Fruit fly (Drosophila melanogaster) whole organism, embryonic: Measurements from ENCODE around the gene Tnpo-SR.
A peak's percentile ranks its signal among the peaks of the same experiment; 100 is the strongest.

Experiments used
- CG10209 ChIP-seq: fragments of 200-800 bp; sonication (Bioruptor generic); optimal IDR thresholded peaks from 3 replicates; lab custom pipeline; 2017; ENCODE audit warnings: missing biosample characterization, mild to moderate bottlenecking, missing genetic modification characterization, missing genetic modification reagents
- CG10274 ChIP-seq: fragments of 200-800 bp; sonication (Bioruptor generic); optimal IDR thresholded peaks from 3 replicates; lab custom pipeline; 2017; ENCODE audit warnings: missing biosample characterization, mild to moderate bottlenecking, missing genetic modification characterization
- CG10654 ChIP-seq: fragments of 200-800 bp; sonication (Bioruptor generic); optimal IDR thresholded peaks from 2 replicates; lab custom pipeline; 2016; ENCODE audit warnings: missing biosample characterization, missing genetic modification characterization
- CG11696 ChIP-seq: fragments of 200-800 bp; sonication (Bioruptor generic); IDR thresholded peaks from 2 replicates; pipeline ENCODE4 v1.3.6; 2022; ENCODE audit warnings: missing biosample characterization, missing genetic modification characterization
- CG12219 ChIP-seq: fragments of 200-800 bp; sonication (Bioruptor generic); optimal IDR thresholded peaks from 3 replicates; lab custom pipeline; 2018; ENCODE audit warnings: missing biosample characterization, mild to moderate bottlenecking, missing genetic modification characterization
- CG13123 ChIP-seq: fragments of 200-800 bp; sonication (Bioruptor generic); optimal IDR thresholded peaks from 2 replicates; lab custom pipeline; 2016; ENCODE audit warnings: missing biosample characterization, missing genetic modification characterization
- CG13296 ChIP-seq: fragments of 200-800 bp; sonication (Bioruptor generic); optimal IDR thresholded peaks from 3 replicates; lab custom pipeline; 2018; ENCODE audit warnings: missing biosample characterization, mild to moderate bottlenecking, missing genetic modification characterization
- CG15696 ChIP-seq: fragments of 200-800 bp; sonication (Bioruptor generic); optimal IDR thresholded peaks from 2 replicates; lab custom pipeline; 2019; ENCODE audit warnings: missing biosample characterization, mild to moderate bottlenecking, missing genetic modification characterization, moderate library complexity
- CG1603 ChIP-seq: fragments of 200-800 bp; sonication (Bioruptor generic); optimal IDR thresholded peaks from 2 replicates; lab custom pipeline; 2019; ENCODE audit warnings: missing biosample characterization, mild to moderate bottlenecking, missing genetic modification characterization, moderate library complexity
- CG16813 ChIP-seq: fragments of 200-800 bp; sonication (Bioruptor generic); IDR thresholded peaks from 3 replicates; pipeline ENCODE4 v1.3.6; 2022; ENCODE audit warnings: missing biosample characterization, missing genetic modification characterization; ENCODE audit not compliant: partially characterized antibody
- CG16863 ChIP-seq: fragments of 200-800 bp; sonication (Bioruptor generic); optimal IDR thresholded peaks from 3 replicates; lab custom pipeline; 2016; ENCODE audit warnings: missing biosample characterization, missing genetic modification characterization
- CG17802 ChIP-seq: fragments of 200-800 bp; sonication (Bioruptor generic); optimal IDR thresholded peaks from 2 replicates; lab custom pipeline; 2018; ENCODE audit warnings: missing biosample characterization, mild to moderate bottlenecking, missing genetic modification characterization, moderate library complexity
- CG18262 ChIP-seq: fragments of 200-800 bp; optimal IDR thresholded peaks from 3 replicates; lab custom pipeline; 2019; ENCODE audit warnings: missing biosample characterization, mild to moderate bottlenecking, missing genetic modification characterization, moderate library complexity
- CG18476 ChIP-seq: fragments of 200-800 bp; sonication (Bioruptor generic); optimal IDR thresholded peaks from 2 replicates; lab custom pipeline; 2016; ENCODE audit warnings: missing biosample characterization, mild to moderate bottlenecking, missing genetic modification characterization
- CG34422 ChIP-seq: fragments of 200-800 bp; sonication (Bioruptor generic); IDR thresholded peaks from 3 replicates; pipeline ENCODE4 v1.3.6; 2022; ENCODE audit warnings: missing biosample characterization, missing genetic modification characterization
- CG4707 ChIP-seq: fragments of 200-800 bp; sonication (Bioruptor generic); optimal IDR thresholded peaks from 2 replicates; lab custom pipeline; 2018; ENCODE audit warnings: missing biosample characterization, mild to moderate bottlenecking, missing genetic modification characterization, moderate library complexity
- CG6175 ChIP-seq: fragments of 200-800 bp; sonication (Bioruptor generic); IDR thresholded peaks from 3 replicates; pipeline ENCODE4 v1.3.6; 2022; ENCODE audit warnings: missing biosample characterization, missing genetic modification characterization
- CG7987 ChIP-seq: fragments of 200-800 bp; sonication (Bioruptor generic); optimal IDR thresholded peaks from 2 replicates; lab custom pipeline; 2018; ENCODE audit warnings: missing biosample characterization, mild to moderate bottlenecking, missing genetic modification characterization, moderate library complexity
- CG8089 ChIP-seq: fragments of 200-800 bp; sonication (Bioruptor generic); optimal IDR thresholded peaks from 3 replicates; lab custom pipeline; 2016; ENCODE audit warnings: missing biosample characterization, missing genetic modification characterization
- CG8290 ChIP-seq, 3 experiments: fragments of 200-800 bp; sonication (Bioruptor generic); optimal IDR thresholded peaks; 2 replicates each; lab custom pipeline; 2016 to 2019; ENCODE audit warnings: missing biosample characterization in 3 of 3, missing genetic modification characterization in 3 of 3, mild to moderate bottlenecking in 2 of 3, moderate library complexity in 1 of 3
- CG8388 ChIP-seq: fragments of 200-800 bp; sonication (Bioruptor generic); optimal IDR thresholded peaks from 2 replicates; lab custom pipeline; 2019; ENCODE audit warnings: missing biosample characterization, mild to moderate bottlenecking, missing genetic modification characterization, moderate library complexity
- CrebB ChIP-seq: fragments of 200-800 bp; sonication (Bioruptor generic); optimal IDR thresholded peaks from 3 replicates; lab custom pipeline; 2018; ENCODE audit warnings: missing biosample characterization, mild to moderate bottlenecking, missing genetic modification characterization
- Dad ChIP-seq: fragments of 200-800 bp; sonication (Bioruptor generic); optimal IDR thresholded peaks from 3 replicates; lab custom pipeline; 2016; ENCODE audit warnings: missing biosample characterization, missing genetic modification characterization
- ERR ChIP-seq: fragments of 200-800 bp; sonication (Bioruptor generic); optimal IDR thresholded peaks from 2 replicates; lab custom pipeline; 2016; ENCODE audit warnings: missing biosample characterization, missing genetic modification characterization
- Lhr ChIP-seq: fragments of 200-800 bp; sonication (Bioruptor generic); optimal IDR thresholded peaks from 3 replicates; lab custom pipeline; 2017; ENCODE audit warnings: mild to moderate bottlenecking, missing biosample characterization, missing genetic modification reagents, missing genetic modification characterization
- Opbp ChIP-seq: fragments of 200-800 bp; sonication (Bioruptor generic); IDR thresholded peaks from 3 replicates; pipeline ENCODE4 v1.3.6; 2022; ENCODE audit warnings: missing biosample characterization, missing genetic modification characterization; ENCODE audit not compliant: partially characterized antibody
- Scr ChIP-seq: fragments of 200-800 bp; sonication (Bioruptor generic); IDR thresholded peaks from 2 replicates; pipeline ENCODE4 v1.3.6; 2022; ENCODE audit warnings: missing biosample characterization, missing genetic modification characterization; ENCODE audit not compliant: partially characterized antibody
- Usf ChIP-seq: fragments of 200-800 bp; sonication (Bioruptor generic); optimal IDR thresholded peaks from 2 replicates; lab custom pipeline; 2017; ENCODE audit warnings: missing genotype, missing biosample characterization, missing genetic modification characterization
- Xbp1 ChIP-seq: fragments of 200-800 bp; sonication (Bioruptor generic); optimal IDR thresholded peaks from 3 replicates; lab custom pipeline; 2016; ENCODE audit warnings: missing biosample characterization, mild to moderate bottlenecking, missing genetic modification characterization
- ac ChIP-seq: fragments of 200-800 bp; sonication (Bioruptor generic); optimal IDR thresholded peaks from 3 replicates; lab custom pipeline; 2017; ENCODE audit warnings: missing biosample characterization, mild to moderate bottlenecking, missing genetic modification characterization
- ato ChIP-seq: fragments of 200-800 bp; sonication (Bioruptor generic); IDR thresholded peaks from 2 replicates; pipeline ENCODE4 v1.3.6; 2022; ENCODE audit warnings: missing biosample characterization, missing genetic modification characterization; ENCODE audit not compliant: partially characterized antibody
- bigmax ChIP-seq: fragments of 200-800 bp; sonication (Bioruptor generic); optimal IDR thresholded peaks from 2 replicates; lab custom pipeline; 2018; ENCODE audit warnings: missing biosample characterization, mild to moderate bottlenecking, missing genetic modification characterization
- bowl ChIP-seq: fragments of 200-800 bp; sonication (Bioruptor generic); IDR thresholded peaks from 2 replicates; pipeline ENCODE4 v1.3.6; 2022; ENCODE audit warnings: missing biosample characterization, missing genetic modification characterization
- caup ChIP-seq: fragments of 200-800 bp; sonication (Bioruptor generic); optimal IDR thresholded peaks from 3 replicates; lab custom pipeline; 2017; ENCODE audit warnings: missing biosample characterization, mild to moderate bottlenecking, missing genetic modification characterization, moderate library complexity; ENCODE audit not compliant: severe bottlenecking
- dan ChIP-seq: fragments of 200-800 bp; sonication (Bioruptor generic); IDR thresholded peaks from 2 replicates; pipeline ENCODE4 v1.3.6; 2022; ENCODE audit warnings: missing biosample characterization, missing genetic modification characterization
- dimm ChIP-seq: fragments of 200-800 bp; sonication (Bioruptor generic); IDR thresholded peaks from 2 replicates; pipeline ENCODE4 v1.3.6; 2022; ENCODE audit warnings: missing biosample characterization, missing genetic modification characterization
- dpn ChIP-seq, 2 experiments: fragments of 200-800 bp; sonication (Bioruptor generic); optimal IDR thresholded peaks; 3 replicates each; lab custom pipeline; 2016; ENCODE audit warnings: missing biosample characterization in 2 of 2, missing genetic modification characterization in 2 of 2
- fd3F ChIP-seq: fragments of 200-800 bp; sonication (Bioruptor generic); optimal IDR thresholded peaks from 2 replicates; lab custom pipeline; 2018; ENCODE audit warnings: missing biosample characterization, mild to moderate bottlenecking, missing genetic modification characterization, moderate library complexity
- klu ChIP-seq: fragments of 200-800 bp; sonication (Bioruptor generic); IDR thresholded peaks from 2 replicates; pipeline ENCODE4 v1.3.6; 2022; ENCODE audit warnings: missing biosample characterization, missing genetic modification characterization
- lmd ChIP-seq: fragments of 200-800 bp; sonication (Bioruptor generic); IDR thresholded peaks from 2 replicates; pipeline ENCODE4 v1.3.6; 2022; ENCODE audit warnings: missing biosample characterization, missing genetic modification characterization
- prd ChIP-seq, 3 experiments: fragments of >200 bp in 2 of 3; fragments of 200-800 bp in 1 of 3; sonication (Bioruptor generic) in 1 of 3; optimal IDR thresholded peaks in 2 of 3; IDR thresholded peaks in 1 of 3; 2 replicates in 2 of 3; 3 replicates in 1 of 3; pipeline versions ENCODE4 v1.3.6 to Lab custom; 2017 to 2022; ENCODE audit warnings: missing biosample characterization in 1 of 3, missing genetic modification characterization in 1 of 3
- pum ChIP-seq: fragments of 200-800 bp; sonication (Bioruptor generic); optimal IDR thresholded peaks from 2 replicates; lab custom pipeline; 2016; ENCODE audit warnings: missing biosample characterization, missing genetic modification characterization
- scrt ChIP-seq: fragments of 200-800 bp; sonication (Bioruptor generic); optimal IDR thresholded peaks from 2 replicates; lab custom pipeline; 2018; ENCODE audit warnings: missing biosample characterization, mild to moderate bottlenecking, missing genetic modification characterization, moderate library complexity
- sens-2 ChIP-seq: fragments of 200-800 bp; sonication (Bioruptor generic); IDR thresholded peaks from 2 replicates; pipeline ENCODE4 v1.3.6; 2022; ENCODE audit warnings: missing biosample characterization, missing genetic modification characterization
- seq ChIP-seq: fragments of 200-800 bp; sonication (Bioruptor generic); IDR thresholded peaks from 2 replicates; pipeline ENCODE4 v1.3.6; 2022; ENCODE audit warnings: missing biosample characterization, missing genetic modification characterization
- tup ChIP-seq: fragments of 200-800 bp; sonication (Bioruptor generic); optimal IDR thresholded peaks from 2 replicates; lab custom pipeline; 2016; ENCODE audit warnings: missing biosample characterization, mild to moderate bottlenecking, missing genetic modification characterization, moderate library complexity
- unc-4 ChIP-seq: fragments of 200-800 bp; sonication (Bioruptor generic); IDR thresholded peaks from 2 replicates; pipeline ENCODE4 v1.3.6; 2022; ENCODE audit warnings: missing biosample characterization, missing genetic modification characterization; ENCODE audit not compliant: partially characterized antibody

The Tnpo-SR gene

DNA sequence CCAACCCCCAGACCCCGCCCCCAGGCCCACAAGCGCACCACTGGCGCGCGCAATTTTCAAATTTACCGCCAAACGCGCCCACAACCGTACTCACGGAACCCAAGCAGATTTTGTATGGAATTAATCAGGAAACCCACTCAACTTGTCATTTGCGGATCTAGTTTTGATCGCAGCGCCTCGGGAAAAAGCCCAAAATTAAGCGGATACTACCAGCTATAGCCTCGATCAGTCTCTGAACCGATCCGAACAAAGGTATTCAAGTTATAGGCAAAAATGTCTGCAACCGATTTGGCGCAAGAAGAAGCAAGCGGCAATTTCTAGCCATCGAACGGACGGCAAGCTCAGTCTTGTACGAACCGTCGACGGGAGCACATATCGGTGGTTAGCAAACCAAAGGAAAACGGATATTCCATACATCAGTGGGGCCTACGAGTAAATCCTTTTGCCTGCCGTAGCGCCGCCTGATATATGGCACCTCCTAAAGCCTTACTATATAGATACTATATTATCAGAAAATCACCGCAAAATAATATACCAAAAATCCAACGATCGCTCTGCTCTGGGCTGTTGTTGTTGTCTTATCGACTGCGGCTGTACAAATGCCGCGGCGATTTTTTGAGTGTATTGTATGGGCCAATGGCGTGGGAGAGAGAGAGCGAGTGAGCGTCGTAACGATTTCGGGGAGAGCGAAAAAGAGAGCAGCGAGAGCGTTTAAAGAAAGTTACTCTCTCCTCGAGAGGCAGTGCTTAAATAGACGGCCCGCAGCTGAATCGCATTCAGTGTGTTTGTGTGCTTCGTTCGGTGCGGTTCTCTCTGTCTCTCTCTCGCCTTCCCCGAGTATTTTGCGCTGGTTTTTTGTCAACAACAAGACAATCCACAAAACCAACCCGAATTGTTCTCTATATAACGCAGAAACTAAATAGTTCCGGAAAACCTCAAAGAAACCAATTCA is 7.0 kb upstream of the Tnpo-SR start, which contains the start of gene Pgk (continued):
- TF ChIP-seq CG10274 (no peak), unc-4 (GFP tag; lab: Robert Waterston, UW) (no peak), bowl (GFP tag; lab: Robert Waterston, UW) (no peak), CG6175 (GFP tag; lab: Robert Waterston, UW) (no peak), CG18476 (peak; percentile 59), ato (GFP tag; lab: Robert Waterston, UW) (no peak), CG7987 (peak; percentile 31), seq (GFP tag; lab: Robert Waterston, UW) (no peak), fd3F (no peak), dpn (GFP tag; optimal IDR thresholded peaks at IDR 0.05; lab: Kevin White, UChicago) (peak in 1 of 2 experiments; percentile 56), Usf (GFP tag; lab: Kevin White, UChicago) (no peak), CG1603 (tag; lab: Kevin White, UChicago) (peak; percentile 60), ac (peak; percentile 37), CG11696 (GFP tag; lab: Robert Waterston, UW) (no peak), CG18262 (peak; percentile 36), CG34422 (GFP tag; lab: Robert Waterston, UW) (no peak), CG4707 (GFP tag; lab: Kevin White, UChicago) (no peak), CG13123 (GFP tag; lab: Kevin White, UChicago) (no peak), Dad (peak; percentile 44), CG8388 (GFP tag; lab: Kevin White, UChicago) (peak; percentile 26), CG10209 (GFP tag; lab: Kevin White, UChicago) (no peak), Lhr (GFP tag; lab: Kevin White, UChicago) (no peak), CrebB (tag; lab: Kevin White, UChicago) (no peak), CG16863 (peak; percentile 29), CG12219 (GFP tag; lab: Kevin White, UChicago) (peak; percentile 44), ERR (GFP tag; lab: Kevin White, UChicago) (peak; percentile 67), CG16813 (GFP tag; lab: Robert Waterston, UW) (no peak), tup (GFP tag; lab: Kevin White, UChicago) (peak; percentile 34), Xbp1 (GFP tag; lab: Kevin White, UChicago) (peak; percentile 30), CG15696 (no peak), sens-2 (GFP tag; lab: Robert Waterston, UW) (no peak), bigmax (GFP tag; lab: Kevin White, UChicago) (no peak), klu (GFP tag; lab: Robert Waterston, UW) (no peak), pum (GFP tag; lab: Kevin White, UChicago) (no peak), dimm (no peak), CG17802 (no peak), prd (optimal IDR thresholded peaks at IDR 0.05; lab: Kevin White, UChicago) (no peak), prd (GFP tag; IDR thresholded peaks at IDR 0.05; lab: Robert Waterston, UW) (no peak), CG8290 (GFP tag; optimal IDR thresholded peaks at IDR 0.05; lab: Kevin White, UChicago) (peak; percentile 16), CG8290 (tag; optimal IDR thresholded peaks at IDR 0.05; lab: Kevin White, UChicago) (peak in 1 of 2 experiments; percentile 57), Opbp (no peak), scrt (GFP tag; lab: Kevin White, UChicago) (peak; percentile 61), caup (GFP tag; lab: Kevin White, UChicago) (peak; percentile 51), CG8089 (GFP tag; lab: Kevin White, UChicago) (peak; percentile 40), lmd (GFP tag; lab: Robert Waterston, UW) (no peak), dan (GFP tag; lab: Robert Waterston, UW) (no peak), CG10654 (GFP tag; lab: Kevin White, UChicago) (peak; percentile 2), Scr (GFP tag; lab: Robert Waterston, UW) (no peak), CG13296 (GFP tag; lab: Kevin White, UChicago) (peak; percentile 79)
